Fruit fly (Drosophila melanogaster) whole organism, embryonic: ENCODE measurements around the gene twf.

ENCODE experiments used
- Aef1 ChIP-seq: fragments of 200-800 bp; sonication (Bioruptor generic); IDR thresholded peaks from 3 replicates; pipeline ENCODE4 v1.3.6; 2022; ENCODE audit warnings: missing biosample characterization, missing genetic modification characterization
- Atf6 ChIP-seq: fragments of 200-800 bp; sonication (Bioruptor generic); IDR thresholded peaks from 2 replicates; pipeline ENCODE4 v1.3.6; 2022; ENCODE audit warnings: missing biosample characterization, missing genetic modification characterization
- Bteb2 ChIP-seq: fragments of 200-800 bp; sonication (Bioruptor generic); optimal IDR thresholded peaks from 2 replicates; lab custom pipeline; 2016; ENCODE audit warnings: missing biosample characterization, missing genetic modification characterization
- CG10147 ChIP-seq: fragments of 200-800 bp; sonication (Bioruptor generic); optimal IDR thresholded peaks from 2 replicates; lab custom pipeline; 2019; ENCODE audit warnings: missing biosample characterization, mild to moderate bottlenecking, missing genetic modification characterization, moderate library complexity
- CG10274 ChIP-seq: fragments of 200-800 bp; sonication (Bioruptor generic); optimal IDR thresholded peaks from 3 replicates; lab custom pipeline; 2017; ENCODE audit warnings: missing biosample characterization, mild to moderate bottlenecking, missing genetic modification characterization
- CG10366 ChIP-seq: fragments of 200-800 bp; sonication (Bioruptor generic); IDR thresholded peaks from 2 replicates; pipeline ENCODE4 v1.3.6; 2022; ENCODE audit warnings: missing biosample characterization, missing genetic modification characterization
- CG10959 ChIP-seq: fragments of 200-800 bp; sonication (Bioruptor generic); IDR thresholded peaks from 2 replicates; pipeline ENCODE4 v1.3.6; 2022; ENCODE audit warnings: missing biosample characterization, missing genetic modification characterization
- CG11504 ChIP-seq: fragments of 200-800 bp; sonication (Bioruptor generic); optimal IDR thresholded peaks from 3 replicates; lab custom pipeline; 2019; ENCODE audit warnings: missing biosample characterization, mild to moderate bottlenecking, missing genetic modification characterization, moderate library complexity
- CG12236 ChIP-seq: fragments of 200-800 bp; sonication (Bioruptor generic); optimal IDR thresholded peaks from 2 replicates; lab custom pipeline; 2016; ENCODE audit warnings: missing biosample characterization, missing genetic modification characterization
- CG12299 ChIP-seq: fragments of 200-800 bp; sonication (Bioruptor generic); optimal IDR thresholded peaks from 2 replicates; lab custom pipeline; 2018; ENCODE audit warnings: missing biosample characterization, mild to moderate bottlenecking, missing genetic modification characterization
- CG13424 ChIP-seq: fragments of 200-800 bp; sonication (Bioruptor generic); optimal IDR thresholded peaks from 2 replicates; lab custom pipeline; 2019; ENCODE audit warnings: missing biosample characterization, mild to moderate bottlenecking, missing genetic modification characterization, moderate library complexity
- CG14667 ChIP-seq: fragments of 200-800 bp; sonication (Bioruptor generic); IDR thresholded peaks from 2 replicates; pipeline ENCODE4 v1.3.6; 2022; ENCODE audit warnings: missing biosample characterization, missing genetic modification characterization
- CG14860 ChIP-seq: fragments of 200-800 bp; sonication (Bioruptor generic); IDR thresholded peaks from 3 replicates; pipeline ENCODE4 v1.3.6; 2022; ENCODE audit warnings: missing biosample characterization, missing genetic modification characterization; ENCODE audit not compliant: partially characterized antibody
- CG17568 ChIP-seq: fragments of 200-800 bp; sonication (Bioruptor generic); optimal IDR thresholded peaks from 2 replicates; lab custom pipeline; 2018; ENCODE audit warnings: missing biosample characterization, mild to moderate bottlenecking, missing genetic modification characterization, moderate library complexity
- CG17802 ChIP-seq: fragments of 200-800 bp; sonication (Bioruptor generic); optimal IDR thresholded peaks from 2 replicates; lab custom pipeline; 2018; ENCODE audit warnings: missing biosample characterization, mild to moderate bottlenecking, missing genetic modification characterization, moderate library complexity
- CG2202 ChIP-seq: fragments of 200-800 bp; sonication (Bioruptor generic); optimal IDR thresholded peaks from 2 replicates; lab custom pipeline; 2018; ENCODE audit warnings: missing biosample characterization, mild to moderate bottlenecking, missing genetic modification characterization
- CG2712 ChIP-seq: fragments of 200-800 bp; optimal IDR thresholded peaks from 3 replicates; lab custom pipeline; 2019; ENCODE audit warnings: missing biosample characterization, mild to moderate bottlenecking, missing genetic modification characterization, moderate library complexity
- CG31441 ChIP-seq: fragments of 200-800 bp; sonication (Bioruptor generic); IDR thresholded peaks from 2 replicates; pipeline ENCODE4 v1.3.6; 2022; ENCODE audit warnings: missing biosample characterization, missing genetic modification characterization
- CG32532 ChIP-seq: fragments of 200-800 bp; sonication (Bioruptor generic); IDR thresholded peaks from 2 replicates; pipeline ENCODE4 v1.3.6; 2022; ENCODE audit warnings: missing biosample characterization, missing genetic modification characterization
- CG3838 ChIP-seq: fragments of 200-800 bp; sonication (Bioruptor generic); optimal IDR thresholded peaks from 3 replicates; lab custom pipeline; 2016; ENCODE audit warnings: missing biosample characterization, missing genetic modification characterization
- CG43689 ChIP-seq: fragments of 200-800 bp; sonication (Bioruptor generic); IDR thresholded peaks from 2 replicates; pipeline ENCODE4 v1.3.6; 2022; ENCODE audit warnings: missing biosample characterization, missing genetic modification characterization
- CG4404 ChIP-seq: fragments of 200-800 bp; sonication (Bioruptor generic); IDR thresholded peaks from 2 replicates; pipeline ENCODE4 v1.3.6; 2022; ENCODE audit warnings: missing biosample characterization, missing genetic modification characterization
- CG7839 ChIP-seq: fragments of 200-800 bp; sonication (Bioruptor generic); optimal IDR thresholded peaks from 3 replicates; lab custom pipeline; 2018; ENCODE audit warnings: missing biosample characterization, mild to moderate bottlenecking, missing genetic modification characterization, moderate library complexity
- Dll ChIP-seq: fragments of 200-800 bp; sonication (Bioruptor generic); IDR thresholded peaks from 4 replicates; pipeline ENCODE4 v1.3.6; 2022; ENCODE audit warnings: missing biosample characterization, missing genetic modification characterization; ENCODE audit not compliant: partially characterized antibody
- Drgx ChIP-seq: fragments of 200-800 bp; sonication (Bioruptor generic); IDR thresholded peaks from 2 replicates; pipeline ENCODE4 v1.3.6; 2022; ENCODE audit warnings: missing biosample characterization, missing genetic modification characterization
- HLH4C ChIP-seq: fragments of 200-800 bp; sonication (Bioruptor generic); IDR thresholded peaks from 3 replicates; pipeline ENCODE4 v1.3.6; 2022; ENCODE audit warnings: missing biosample characterization, missing genetic modification characterization; ENCODE audit not compliant: partially characterized antibody
- Hand ChIP-seq: fragments of 200-800 bp; sonication (Bioruptor generic); optimal IDR thresholded peaks from 2 replicates; lab custom pipeline; 2017; ENCODE audit warnings: mild to moderate bottlenecking, missing biosample characterization, missing genetic modification reagents, missing genetic modification characterization
- Kr ChIP-seq: fragments of 200-800 bp; sonication (Bioruptor generic); optimal IDR thresholded peaks from 2 replicates; lab custom pipeline; 2017; ENCODE audit warnings: missing biosample characterization, mild to moderate bottlenecking, missing genetic modification characterization
- Lhr ChIP-seq: fragments of 200-800 bp; sonication (Bioruptor generic); optimal IDR thresholded peaks from 3 replicates; lab custom pipeline; 2017; ENCODE audit warnings: mild to moderate bottlenecking, missing biosample characterization, missing genetic modification reagents, missing genetic modification characterization
- Mes4 ChIP-seq: fragments of 200-800 bp; sonication (Bioruptor generic); optimal IDR thresholded peaks from 2 replicates; lab custom pipeline; 2016; ENCODE audit warnings: missing biosample characterization, missing genetic modification characterization
- Ptx1 ChIP-seq: fragments of 200-800 bp; sonication (Bioruptor generic); IDR thresholded peaks from 2 replicates; pipeline ENCODE4 v1.3.6; 2022; ENCODE audit warnings: missing biosample characterization, missing genetic modification characterization
- Sin3A ChIP-seq: fragments of >200 bp; optimal IDR thresholded peaks from 2 replicates; lab custom pipeline; 2018
- amos ChIP-seq: fragments of 200-800 bp; sonication (Bioruptor generic); IDR thresholded peaks from 2 replicates; pipeline ENCODE4 v1.3.6; 2022; ENCODE audit warnings: missing biosample characterization, missing genetic modification characterization; ENCODE audit not compliant: partially characterized antibody
- ara ChIP-seq: fragments of 200-800 bp; sonication (Bioruptor generic); IDR thresholded peaks from 2 replicates; pipeline ENCODE4 v1.3.6; 2022; ENCODE audit warnings: missing biosample characterization, missing genetic modification characterization
- crol ChIP-seq: fragments of 200-800 bp; sonication (Bioruptor generic); IDR thresholded peaks from 2 replicates; pipeline ENCODE4 v1.3.6; 2022; ENCODE audit warnings: missing biosample characterization, missing genetic modification characterization
- dan ChIP-seq: fragments of 200-800 bp; sonication (Bioruptor generic); IDR thresholded peaks from 2 replicates; pipeline ENCODE4 v1.3.6; 2022; ENCODE audit warnings: missing biosample characterization, missing genetic modification characterization
- eyg ChIP-seq: fragments of 200-800 bp; sonication (Bioruptor generic); optimal IDR thresholded peaks from 3 replicates; lab custom pipeline; 2016; ENCODE audit warnings: missing biosample characterization, missing genetic modification characterization
- fu2 ChIP-seq: fragments of 200-800 bp; sonication (Bioruptor generic); optimal IDR thresholded peaks from 2 replicates; lab custom pipeline; 2016; ENCODE audit warnings: missing biosample characterization, missing genetic modification characterization
- ken ChIP-seq: fragments of 200-800 bp; sonication (Bioruptor generic); IDR thresholded peaks from 3 replicates; pipeline ENCODE4 v1.3.6; 2022; ENCODE audit warnings: missing biosample characterization, missing genetic modification characterization
- klu ChIP-seq: fragments of 200-800 bp; sonication (Bioruptor generic); IDR thresholded peaks from 2 replicates; pipeline ENCODE4 v1.3.6; 2022; ENCODE audit warnings: missing biosample characterization, missing genetic modification characterization
- lbe ChIP-seq: fragments of 200-800 bp; sonication (Bioruptor generic); optimal IDR thresholded peaks from 2 replicates; lab custom pipeline; 2016; ENCODE audit warnings: missing biosample characterization, mild to moderate bottlenecking, missing genetic modification characterization
- pan ChIP-seq, 4 experiments: fragments of >200 bp in 3 of 4; fragments of 200-800 bp in 1 of 4; sonication (Bioruptor generic) in 1 of 4; optimal IDR thresholded peaks in 3 of 4; IDR thresholded peaks in 1 of 4; 2 replicates each; pipeline versions ENCODE4 v1.3.6 to Lab custom; 2017 to 2022; ENCODE audit warnings: missing biosample characterization in 2 of 4, missing genetic modification characterization in 2 of 4, mixed read lengths in 1 of 4
- peb ChIP-seq: fragments of 200-800 bp; sonication (Bioruptor generic); IDR thresholded peaks from 2 replicates; pipeline ENCODE4 v1.3.6; 2022; ENCODE audit warnings: missing biosample characterization, missing genetic modification characterization
- pum ChIP-seq: fragments of 200-800 bp; sonication (Bioruptor generic); optimal IDR thresholded peaks from 2 replicates; lab custom pipeline; 2016; ENCODE audit warnings: missing biosample characterization, missing genetic modification characterization
- ranshi ChIP-seq: fragments of 200-800 bp; sonication (Bioruptor generic); IDR thresholded peaks from 2 replicates; pipeline ENCODE4 v1.3.6; 2022; ENCODE audit warnings: missing biosample characterization, missing genetic modification characterization
- rib ChIP-seq: fragments of 200-800 bp; sonication (Bioruptor generic); IDR thresholded peaks from 2 replicates; pipeline ENCODE4 v1.3.6; 2022; ENCODE audit warnings: missing biosample characterization, missing genetic modification characterization
- sc ChIP-seq, 3 experiments: fragments of >200 bp in 2 of 3; fragments of 200-800 bp in 1 of 3; sonication (Bioruptor generic) in 1 of 3; optimal IDR thresholded peaks; 2 replicates in 2 of 3; 3 replicates in 1 of 3; lab custom pipeline; 2017; ENCODE audit warnings: mild to moderate bottlenecking in 1 of 3, missing biosample characterization in 1 of 3, missing genetic modification characterization in 1 of 3, missing genetic modification reagents in 1 of 3
- slou ChIP-seq: fragments of 200-800 bp; sonication (Bioruptor generic); optimal IDR thresholded peaks from 3 replicates; lab custom pipeline; 2016; ENCODE audit warnings: missing biosample characterization, missing genetic modification characterization
- sqz ChIP-seq: fragments of 200-800 bp; sonication (Bioruptor generic); optimal IDR thresholded peaks from 3 replicates; lab custom pipeline; 2018; ENCODE audit warnings: missing biosample characterization, mild to moderate bottlenecking, missing genetic modification characterization
- tup ChIP-seq: fragments of 200-800 bp; sonication (Bioruptor generic); optimal IDR thresholded peaks from 2 replicates; lab custom pipeline; 2016; ENCODE audit warnings: missing biosample characterization, mild to moderate bottlenecking, missing genetic modification characterization, moderate library complexity

The twf gene

dm6 chr3R:14077026-14077425 lies 45.4 kb upstream of the twf start (continued):
- TF ChIP-seq Bteb2 (GFP tag; lab: Kevin White, UChicago) (no peak), Ptx1 (GFP tag; lab: Robert Waterston, UW) (peak; percentile 69), crol (GFP tag; lab: Robert Waterston, UW) (no peak), pum (no peak), CG43689 (GFP tag; lab: Robert Waterston, UW) (no peak), Drgx (GFP tag; lab: Robert Waterston, UW) (peak; percentile 69), CG14667 (no peak; the same call in 1 of the 2 replicates), CG13424 (tag; lab: Kevin White, UChicago) (peak; percentile 34), Sin3A (no peak), ranshi (GFP tag; lab: Robert Waterston, UW) (0 out of 2 replicates have a peak, but pooled peaks have one; percentile 56), tup (GFP tag; lab: Kevin White, UChicago) (no peak), Hand (GFP tag; lab: Kevin White, UChicago) (no peak), CG7839 (peak; percentile 49), lbe (GFP tag; lab: Kevin White, UChicago) (no peak), sqz (GFP tag; lab: Kevin White, UChicago) (no peak), Dll (GFP tag; lab: Robert Waterston, UW) (no peak), CG10147 (GFP tag; lab: Kevin White, UChicago) (peak; percentile 25), CG17568 (GFP tag; lab: Kevin White, UChicago) (no peak), dan (no peak), CG2202 (tag; lab: Kevin White, UChicago) (no peak), pan (optimal IDR thresholded peaks at IDR 0.05; lab: Kevin White, UChicago) (no peak), pan (GFP tag; optimal IDR thresholded peaks at IDR 0.05 in 1 of 2, IDR thresholded peaks at IDR 0.05 in 1 of 2) (peak in 1 of 2 experiments; percentile 73), CG12236 (GFP tag; lab: Kevin White, UChicago) (no peak), Aef1 (GFP tag; lab: Robert Waterston, UW) (peak; percentile 47; the same call in 2 of the 3 replicates), Kr (no peak), CG32532 (GFP tag; lab: Robert Waterston, UW) (peak; percentile 63; the same call in 1 of the 2 replicates), Lhr (no peak), CG31441 (GFP tag; lab: Robert Waterston, UW) (0 out of 2 replicates have a peak, but pooled peaks have one; percentile 20), CG4404 (no peak), rib (no peak), Atf6 (GFP tag; lab: Robert Waterston, UW) (peak; percentile 61), fu2 (GFP tag; lab: Kevin White, UChicago) (no peak), slou (GFP tag; lab: Kevin White, UChicago) (no peak), CG12299 (tag; lab: Kevin White, UChicago) (no peak), peb (no peak; the same call in 1 of the 2 replicates), Mes4 (GFP tag; lab: Kevin White, UChicago) (no peak), CG14860 (GFP tag; lab: Robert Waterston, UW) (no peak), amos (no peak), CG10366 (GFP tag; lab: Robert Waterston, UW) (peak; percentile 40; the same call in 1 of the 2 replicates), klu (no peak), ara (GFP tag; lab: Robert Waterston, UW) (peak; percentile 49; the same call in 1 of the 2 replicates), CG2712 (no peak), CG3838 (no peak), ken (GFP tag; lab: Robert Waterston, UW) (0 out of 3 replicates have a peak, but pooled peaks have one; percentile 45), CG10274 (GFP tag; lab: Kevin White, UChicago) (no peak), CG11504 (tag; lab: Kevin White, UChicago) (peak; percentile 73), CG17802 (no peak), eyg (GFP tag; lab: Kevin White, UChicago) (no peak), HLH4C (GFP tag; lab: Robert Waterston, UW) (no peak), CG10959 (GFP tag; lab: Robert Waterston, UW) (0 out of 2 replicates have a peak, but pooled peaks have one; percentile 35), sc (optimal IDR thresholded peaks at IDR 0.05; lab: Kevin White, UChicago) (no peak), sc (GFP tag; optimal IDR thresholded peaks at IDR 0.05; lab: Kevin White, UChicago) (no peak)
